Worm (Caenorhabditis elegans): ENCODE results near the gene F41E6.12.

The F41E6.12 gene

ce11 chrV:8609776-8610529, 19.0 kb downstream of the F41E6.12 start:
- peak; percentile 4 for TF ChIP-seq ref-2 (tag; optimal IDR thresholded peaks at IDR 0.05)
- TF ChIP-seq ceh-18 (tag; optimal IDR thresholded peaks at IDR 0.05) = no peak

- TF ChIP-seq F13H6.1 (tag; optimal IDR thresholded peaks at IDR 0.05) (no peak), Y22D7AL.16 (tag; optimal IDR thresholded peaks at IDR 0.05) (no peak), elt-2 (tag; optimal IDR thresholded peaks at IDR 0.05) (no peak), unc-86 (tag; optimal IDR thresholded peaks at IDR 0.05) (no peak), pha-2 (tag; optimal IDR thresholded peaks at IDR 0.05) (no peak), ceh-14 (tag; optimal IDR thresholded peaks at IDR 0.05) (no peak), unc-3 (GFP tag; conservative IDR thresholded peaks at IDR 0.05) (no peak), unc-3 (tag; optimal IDR thresholded peaks at IDR 0.05) (no peak), K02D7.2 (tag; optimal IDR thresholded peaks at IDR 0.05) (no peak), tbx-7 (tag; optimal IDR thresholded peaks at IDR 0.05) (no peak), fkh-10 (GFP tag; optimal IDR thresholded peaks at IDR 0.05) (no peak), zip-5 (tag; optimal IDR thresholded peaks at IDR 0.05) (no peak), ceh-24 (tag; optimal IDR thresholded peaks at IDR 0.05) (no peak), ama-1 (optimal IDR thresholded peaks at IDR 0.05) (no peak), mec-3 (tag; optimal IDR thresholded peaks at IDR 0.05; ENCODE audit: borderline replicate concordance) (no peak)
These were observed 20.4 kb downstream of the F41E6.12 start for ce11 chrV:8608483-8608882.

- TF ChIP-seq zip-5 (tag; optimal IDR thresholded peaks at IDR 0.05) (no peak), C08G9.2 (tag; optimal IDR thresholded peaks at IDR 0.05) (no peak)
These were observed 21.5 kb downstream of the F41E6.12 start, which contains the start of gene smk-1 for ce11 chrV:8607353-8607850. smk-1 (plus strand) TSS chrV:8607800.

ce11 chrV:8606099-8606696, 22.7 kb downstream of the F41E6.12 start, which contains the start of gene vps-60:
vps-60 (minus strand) TSS chrV:8606128.
- TF ChIP-seq unc-42 (tag; optimal IDR thresholded peaks at IDR 0.05) = peak; percentile 88
- TF ChIP-seq ref-2 (tag; optimal IDR thresholded peaks at IDR 0.05) = peak; percentile 72
- TF ChIP-seq hlh-15 (tag; optimal IDR thresholded peaks at IDR 0.05) = no peak
- no peak for TF ChIP-seq mec-3 (tag; optimal IDR thresholded peaks at IDR 0.05; ENCODE audit: borderline replicate concordance)
- TF ChIP-seq syd-9 (tag; optimal IDR thresholded peaks at IDR 0.05) = no peak
- peak; percentile 9 for TF ChIP-seq unc-86 (tag; optimal IDR thresholded peaks at IDR 0.05)
- TF ChIP-seq ceh-2 (tag; optimal IDR thresholded peaks at IDR 0.05) = peak; percentile 13
- peak; percentile 80 for TF ChIP-seq elt-2 (tag; optimal IDR thresholded peaks at IDR 0.05)
- peak; percentile 89 for TF ChIP-seq ceh-18 (tag; optimal IDR thresholded peaks at IDR 0.05)
- TF ChIP-seq pag-3 (tag; optimal IDR thresholded peaks at IDR 0.05; ENCODE audit: borderline replicate concordance) = no peak
- TF ChIP-seq tbx-2 (tag; optimal IDR thresholded peaks at IDR 0.05) = peak; percentile 76
- TF ChIP-seq hlh-30 (tag; optimal IDR thresholded peaks at IDR 0.05; ENCODE audit: insufficient read depth) = peak; percentile 59
- peak; percentile 32 for TF ChIP-seq sdc-2 (tag; optimal IDR thresholded peaks at IDR 0.05)
- TF ChIP-seq lim-6 (tag; optimal IDR thresholded peaks at IDR 0.05) = no peak
- TF ChIP-seq unc-3 (GFP tag; conservative IDR thresholded peaks at IDR 0.05) = no peak
- TF ChIP-seq unc-3 (tag; optimal IDR thresholded peaks at IDR 0.05) = peak; percentile 4
- TF ChIP-seq unc-55 (GFP tag; optimal IDR thresholded peaks at IDR 0.05) = peak; percentile 61
- peak; percentile 9 for TF ChIP-seq pax-1 (tag; optimal IDR thresholded peaks at IDR 0.05)
- TF ChIP-seq che-1 (tag; optimal IDR thresholded peaks at IDR 0.05) = peak; percentile 3
- peak; percentile 48 for TF ChIP-seq dve-1 (tag; optimal IDR thresholded peaks at IDR 0.05)
- peak; percentile 82 for TF ChIP-seq ceh-14 (tag; optimal IDR thresholded peaks at IDR 0.05)
- peak; percentile 90 for TF ChIP-seq nfya-1 (tag; optimal IDR thresholded peaks at IDR 0.05)
- no peak for TF ChIP-seq ama-1 (optimal IDR thresholded peaks at IDR 0.05)
- TF ChIP-seq ztf-16 (tag; optimal IDR thresholded peaks at IDR 0.05) = peak; percentile 7
- TF ChIP-seq rnt-1 (tag; optimal IDR thresholded peaks at IDR 0.05) = peak; percentile 58
- TF ChIP-seq pqm-1 (tag; optimal IDR thresholded peaks at IDR 0.05) = peak; percentile 51
- peak; percentile 34 for TF ChIP-seq ets-4 (tag; optimal IDR thresholded peaks at IDR 0.05)
- TF ChIP-seq Y22D7AL.16 (tag; optimal IDR thresholded peaks at IDR 0.05) = no peak
- TF ChIP-seq sox-2 (GFP tag; IDR thresholded peaks at IDR 0.05) = no peak
- no peak for TF ChIP-seq ceh-31 (tag; optimal IDR thresholded peaks at IDR 0.05)
- peak; percentile 69 for TF ChIP-seq ceh-34 (tag; optimal IDR thresholded peaks at IDR 0.05)
